Worm (Caenorhabditis elegans): ENCODE results near the gene ltd-1.
A peak's percentile ranks its signal among the peaks of the same experiment; 100 is the strongest.

Gene ltd-1

ce11 chrII:8086803-8087202 lies 5.8 kb downstream of the ltd-1 start, which contains the start of gene K02C4.3 (continued):
- TF ChIP-seq F44E2.7 (GFP tag; IDR thresholded peaks at IDR 0.05) (no peak), ztf-11 (tag; optimal IDR thresholded peaks at IDR 0.05) (no peak), gei-8 (GFP tag; optimal IDR thresholded peaks at IDR 0.05) (no peak), ces-1 (GFP tag; optimal IDR thresholded peaks at IDR 0.05) (no peak), nhr-6 (tag; optimal IDR thresholded peaks at IDR 0.05) (peak; percentile 51), nhr-28 (tag; optimal IDR thresholded peaks at IDR 0.05) (peak; percentile 27), ctbp-1 (GFP tag; IDR thresholded peaks at IDR 0.05) (no peak), spr-3 (GFP tag; optimal IDR thresholded peaks at IDR 0.05) (no peak), nhr-76 (tag; optimal IDR thresholded peaks at IDR 0.05) (no peak), zip-2 (tag; optimal IDR thresholded peaks at IDR 0.05) (no peak), rbr-2 (tag; optimal IDR thresholded peaks at IDR 0.05) (peak; percentile 40), zag-1 (tag; optimal IDR thresholded peaks at IDR 0.05) (no peak), nhr-111 (GFP tag; optimal IDR thresholded peaks at IDR 0.05) (no peak), nhr-48 (tag; optimal IDR thresholded peaks at IDR 0.05) (peak; percentile 23), T20F7.1 (GFP tag; optimal IDR thresholded peaks at IDR 0.05) (peak; percentile 77), ztf-7 (tag; optimal IDR thresholded peaks at IDR 0.05) (peak; percentile 10), hif-1 (tag; optimal IDR thresholded peaks at IDR 0.05) (no peak), mxl-3 (GFP tag; optimal IDR thresholded peaks at IDR 0.05) (no peak), dmd-8 (GFP tag; IDR thresholded peaks at IDR 0.05) (no peak), madf-9 (GFP tag; conservative IDR thresholded peaks at IDR 0.05) (no peak), mdt-29 (GFP tag; IDR thresholded peaks at IDR 0.05) (no peak), mep-1 (tag; optimal IDR thresholded peaks at IDR 0.05) (peak; percentile 70), fkh-10 (GFP tag; optimal IDR thresholded peaks at IDR 0.05) (peak; percentile 2), arid-1 (GFP tag; conservative IDR thresholded peaks at IDR 0.05) (no peak), nhr-11 (tag; optimal IDR thresholded peaks at IDR 0.05) (peak; percentile 0), dpl-1 (GFP tag; optimal IDR thresholded peaks at IDR 0.05) (peak; percentile 93)

- peak; percentile 59 for TF ChIP-seq dmd-6 (GFP tag; IDR thresholded peaks at IDR 0.05)
- peak; percentile 98 for TF ChIP-seq pqm-1 (tag; optimal IDR thresholded peaks at IDR 0.05)
- TF ChIP-seq snpc-1.2 (GFP tag; IDR thresholded peaks at IDR 0.05): no peak
- peak; percentile 61 for TF ChIP-seq hlh-30 (tag; optimal IDR thresholded peaks at IDR 0.05; ENCODE audit: insufficient read depth)
- TF ChIP-seq php-3 (GFP tag; IDR thresholded peaks at IDR 0.05): 0 out of 2 replicates have a peak, but pooled peaks have one; percentile 49
- TF ChIP-seq ztf-7 (tag; optimal IDR thresholded peaks at IDR 0.05): peak; percentile 7
- TF ChIP-seq ctbp-1 (GFP tag; IDR thresholded peaks at IDR 0.05): no peak
- peak; percentile 60 for TF ChIP-seq dve-1 (tag; optimal IDR thresholded peaks at IDR 0.05; ENCODE audit: insufficient read depth)
- TF ChIP-seq aha-1 (tag): peak; percentile 35
- TF ChIP-seq zip-2 (tag; optimal IDR thresholded peaks at IDR 0.05): no peak
- TF ChIP-seq lin-1 (GFP tag; IDR thresholded peaks at IDR 0.05): 0 out of 2 replicates have a peak, but pooled peaks have one; percentile 34
- peak; percentile 25 for TF ChIP-seq mep-1 (tag; optimal IDR thresholded peaks at IDR 0.05)
- TF ChIP-seq lsy-2 (tag; optimal IDR thresholded peaks at IDR 0.05): peak in 1 of 2 experiments; percentile 26
- peak; percentile 61 for TF ChIP-seq nhr-6 (tag; optimal IDR thresholded peaks at IDR 0.05)
- no peak for TF ChIP-seq ceh-28 (tag; optimal IDR thresholded peaks at IDR 0.05)
- peak; percentile 70 for TF ChIP-seq tra-1 (GFP tag; IDR thresholded peaks at IDR 0.05)
- peak; percentile 79 for TF ChIP-seq hlh-11 (tag; optimal IDR thresholded peaks at IDR 0.05)
- peak; percentile 65 for TF ChIP-seq nhr-28 (tag; optimal IDR thresholded peaks at IDR 0.05)
- TF ChIP-seq daf-16 (GFP tag; optimal IDR thresholded peaks at IDR 0.05): no peak
- peak; percentile 80 for TF ChIP-seq daf-16 (tag; optimal IDR thresholded peaks at IDR 0.05)
- TF ChIP-seq Y75B8A.6 (GFP tag; IDR thresholded peaks at IDR 0.05): no peak
Observed at ce11 chrII:8078041-8078440, 14.5 kb downstream of the ltd-1 start, which contains the start of gene K02C4.5. Gene K02C4.5 (plus strand): TSS chrII:8078435.
